Fruit fly (Drosophila melanogaster) whole organism, embryonic: ENCODE results near the gene tw.
A peak's percentile ranks its signal among the peaks of the same experiment; 100 is the strongest.

Experiments used
- Atf3 ChIP-seq: fragments of 200-800 bp; sonication (Bioruptor generic); optimal IDR thresholded peaks from 3 replicates; lab custom pipeline; 2016; ENCODE audit warnings: missing biosample characterization, missing genetic modification characterization
- Bteb2 ChIP-seq: fragments of 200-800 bp; sonication (Bioruptor generic); optimal IDR thresholded peaks from 2 replicates; lab custom pipeline; 2016; ENCODE audit warnings: missing biosample characterization, missing genetic modification characterization
- CG10274 ChIP-seq: fragments of 200-800 bp; sonication (Bioruptor generic); optimal IDR thresholded peaks from 3 replicates; lab custom pipeline; 2017; ENCODE audit warnings: missing biosample characterization, mild to moderate bottlenecking, missing genetic modification characterization
- CG10431 ChIP-seq: fragments of 200-800 bp; sonication (Bioruptor generic); optimal IDR thresholded peaks from 3 replicates; lab custom pipeline; 2018; ENCODE audit warnings: missing biosample characterization, mild to moderate bottlenecking, missing genetic modification characterization
- CG10462 ChIP-seq: fragments of 200-800 bp; sonication (Bioruptor generic); optimal IDR thresholded peaks from 2 replicates; lab custom pipeline; 2016; ENCODE audit warnings: missing biosample characterization, missing genetic modification characterization
- CG12236 ChIP-seq: fragments of 200-800 bp; sonication (Bioruptor generic); optimal IDR thresholded peaks from 2 replicates; lab custom pipeline; 2016; ENCODE audit warnings: missing biosample characterization, missing genetic modification characterization
- CG14710 ChIP-seq: fragments of 200-800 bp; sonication (Bioruptor generic); optimal IDR thresholded peaks from 3 replicates; lab custom pipeline; 2019; ENCODE audit warnings: missing biosample characterization, mild to moderate bottlenecking, missing genetic modification characterization, moderate library complexity
- CG18619 ChIP-seq: fragments of 200-800 bp; sonication (Bioruptor generic); optimal IDR thresholded peaks from 3 replicates; lab custom pipeline; 2017; ENCODE audit warnings: missing biosample characterization, mild to moderate bottlenecking, missing genetic modification characterization
- CG3281 ChIP-seq: fragments of 200-800 bp; sonication (Bioruptor generic); optimal IDR thresholded peaks from 3 replicates; lab custom pipeline; 2017; ENCODE audit warnings: missing biosample characterization, mild to moderate bottlenecking, missing genetic modification characterization
- CG5245 ChIP-seq: fragments of 200-800 bp; sonication (Bioruptor generic); optimal IDR thresholded peaks from 3 replicates; lab custom pipeline; 2016; ENCODE audit warnings: missing biosample characterization, missing genetic modification characterization
- CG6791 ChIP-seq: fragments of 200-800 bp; sonication (Bioruptor generic); IDR thresholded peaks from 3 replicates; pipeline ENCODE4 v1.3.6; 2022; ENCODE audit warnings: missing biosample characterization, missing genetic modification characterization; ENCODE audit not compliant: partially characterized antibody
- CG9797 ChIP-seq: fragments of 200-800 bp; sonication (Bioruptor generic); optimal IDR thresholded peaks from 3 replicates; lab custom pipeline; 2018; ENCODE audit warnings: missing biosample characterization, mild to moderate bottlenecking, missing genetic modification characterization
- CTCF ChIP-seq: fragments of 200-800 bp; sonication (Bioruptor generic); optimal IDR thresholded peaks from 2 replicates; lab custom pipeline; 2017; ENCODE audit warnings: missing biosample characterization, mild to moderate bottlenecking, missing genetic modification characterization, moderate library complexity
- Chrac-16 ChIP-seq: fragments of 200-800 bp; sonication (Bioruptor generic); optimal IDR thresholded peaks from 3 replicates; lab custom pipeline; 2016; ENCODE audit warnings: missing biosample characterization, missing genetic modification characterization
- Dref ChIP-seq: fragments of 200-800 bp; sonication (Bioruptor generic); IDR thresholded peaks from 2 replicates; pipeline ENCODE4 v1.3.6; 2022; ENCODE audit warnings: missing biosample characterization, missing genetic modification characterization
- Elba2 ChIP-seq: fragments of 200-800 bp; sonication (Bioruptor generic); optimal IDR thresholded peaks from 3 replicates; lab custom pipeline; 2016; ENCODE audit warnings: missing biosample characterization, missing genetic modification characterization
- Fer3 ChIP-seq: fragments of 200-800 bp; sonication (Bioruptor generic); optimal IDR thresholded peaks from 2 replicates; lab custom pipeline; 2018; ENCODE audit warnings: missing biosample characterization, mild to moderate bottlenecking, missing genetic modification characterization, moderate library complexity
- Gug ChIP-seq: fragments of 200-800 bp; sonication (Bioruptor generic); IDR thresholded peaks from 4 replicates; pipeline ENCODE4 v1.3.6; 2022; ENCODE audit warnings: missing biosample characterization, missing genetic modification characterization
- HLH54F ChIP-seq: fragments of 200-800 bp; sonication (Bioruptor generic); optimal IDR thresholded peaks from 3 replicates; lab custom pipeline; 2016; ENCODE audit warnings: missing biosample characterization, missing genetic modification characterization
- Hmx ChIP-seq: fragments of 200-800 bp; sonication (Bioruptor generic); optimal IDR thresholded peaks from 2 replicates; lab custom pipeline; 2016; ENCODE audit warnings: missing biosample characterization, missing genetic modification characterization
- Hr51 ChIP-seq, 2 experiments: fragments of 200-800 bp; sonication (Bioruptor generic); optimal IDR thresholded peaks; 2 replicates in 1 of 2; 3 replicates in 1 of 2; lab custom pipeline; 2016 to 2018; ENCODE audit warnings: missing biosample characterization in 2 of 2, missing genetic modification characterization in 2 of 2, mild to moderate bottlenecking in 1 of 2, moderate library complexity in 1 of 2
- Hsf ChIP-seq: fragments of 200-800 bp; sonication (Bioruptor generic); optimal IDR thresholded peaks from 3 replicates; lab custom pipeline; 2016; ENCODE audit warnings: missing biosample characterization, missing genetic modification characterization
- Jarid2 ChIP-seq: fragments of 200-800 bp; sonication (Bioruptor generic); optimal IDR thresholded peaks from 3 replicates; lab custom pipeline; 2017; ENCODE audit warnings: mild to moderate bottlenecking, missing biosample characterization, missing genetic modification reagents, missing genetic modification characterization
- MBD-R2 ChIP-seq: fragments of 200-800 bp; sonication (Bioruptor generic); IDR thresholded peaks from 2 replicates; pipeline ENCODE4 v1.3.6; 2022; ENCODE audit warnings: missing biosample characterization, missing genetic modification characterization
- MESR4 ChIP-seq: fragments of 200-800 bp; sonication (Bioruptor generic); optimal IDR thresholded peaks from 2 replicates; lab custom pipeline; 2018; ENCODE audit warnings: missing biosample characterization, mild to moderate bottlenecking, missing genetic modification characterization, moderate library complexity
- Max ChIP-seq: fragments of 200-800 bp; sonication (Bioruptor generic); optimal IDR thresholded peaks from 2 replicates; lab custom pipeline; 2016; ENCODE audit warnings: missing biosample characterization, mild to moderate bottlenecking, missing genetic modification characterization
- Neu2 ChIP-seq: fragments of 200-800 bp; sonication (Bioruptor generic); optimal IDR thresholded peaks from 3 replicates; lab custom pipeline; 2016; ENCODE audit warnings: missing biosample characterization, missing genetic modification characterization, borderline replicate concordance
- Pdp1 ChIP-seq, 2 experiments: fragments of 200-800 bp; sonication (Bioruptor generic); optimal IDR thresholded peaks; 3 replicates each; lab custom pipeline; 2016; ENCODE audit warnings: missing biosample characterization in 2 of 2, missing genetic modification characterization in 2 of 2, mild to moderate bottlenecking in 1 of 2, moderate library complexity in 1 of 2
- Scr ChIP-seq: fragments of 200-800 bp; sonication (Bioruptor generic); IDR thresholded peaks from 2 replicates; pipeline ENCODE4 v1.3.6; 2022; ENCODE audit warnings: missing biosample characterization, missing genetic modification characterization; ENCODE audit not compliant: partially characterized antibody
- Stat92E ChIP-seq, 3 experiments: fragments of >200 bp in 2 of 3; fragments of 200-800 bp in 1 of 3; sonication (Bioruptor generic) in 1 of 3; optimal IDR thresholded peaks; 2 replicates each; lab custom pipeline; 2017 to 2019; ENCODE audit warnings: missing biosample characterization in 3 of 3, missing genetic modification characterization in 3 of 3, mild to moderate bottlenecking in 1 of 3, moderate library complexity in 1 of 3
- caup ChIP-seq: fragments of 200-800 bp; sonication (Bioruptor generic); optimal IDR thresholded peaks from 3 replicates; lab custom pipeline; 2017; ENCODE audit warnings: missing biosample characterization, mild to moderate bottlenecking, missing genetic modification characterization, moderate library complexity; ENCODE audit not compliant: severe bottlenecking
- gro ChIP-seq: fragments of 200-800 bp; sonication (Bioruptor generic); optimal IDR thresholded peaks from 2 replicates; lab custom pipeline; 2016; ENCODE audit warnings: missing biosample characterization, missing genetic modification characterization
- gsb ChIP-seq: fragments of 200-800 bp; sonication (Bioruptor generic); IDR thresholded peaks from 2 replicates; pipeline ENCODE4 v1.3.6; 2022; ENCODE audit warnings: missing biosample characterization, missing genetic modification characterization
- ken ChIP-seq: fragments of 200-800 bp; sonication (Bioruptor generic); IDR thresholded peaks from 3 replicates; pipeline ENCODE4 v1.3.6; 2022; ENCODE audit warnings: missing biosample characterization, missing genetic modification characterization
- lbe ChIP-seq: fragments of 200-800 bp; sonication (Bioruptor generic); optimal IDR thresholded peaks from 2 replicates; lab custom pipeline; 2016; ENCODE audit warnings: missing biosample characterization, mild to moderate bottlenecking, missing genetic modification characterization
- lilli ChIP-seq: fragments of 200-800 bp; sonication (Bioruptor generic); optimal IDR thresholded peaks from 3 replicates; lab custom pipeline; 2016; ENCODE audit warnings: missing biosample characterization, missing genetic modification characterization
- lmd ChIP-seq: fragments of 200-800 bp; sonication (Bioruptor generic); IDR thresholded peaks from 2 replicates; pipeline ENCODE4 v1.3.6; 2022; ENCODE audit warnings: missing biosample characterization, missing genetic modification characterization
- maf-S ChIP-seq: fragments of 200-800 bp; sonication (Bioruptor generic); optimal IDR thresholded peaks from 2 replicates; lab custom pipeline; 2016; ENCODE audit warnings: missing biosample characterization, missing genetic modification characterization
- mirr ChIP-seq: fragments of 200-800 bp; sonication (Bioruptor generic); optimal IDR thresholded peaks from 3 replicates; lab custom pipeline; 2018; ENCODE audit warnings: missing biosample characterization, mild to moderate bottlenecking, missing genetic modification characterization
- mld ChIP-seq: fragments of 200-800 bp; sonication (Bioruptor generic); IDR thresholded peaks from 3 replicates; pipeline ENCODE4 v1.3.6; 2022; ENCODE audit warnings: missing biosample characterization, missing genetic modification characterization; ENCODE audit not compliant: partially characterized antibody
- nerfin-1 ChIP-seq: fragments of 200-800 bp; sonication (Bioruptor generic); optimal IDR thresholded peaks from 3 replicates; lab custom pipeline; 2019; ENCODE audit warnings: missing biosample characterization, mild to moderate bottlenecking, missing genetic modification characterization, moderate library complexity
- odd ChIP-seq: fragments of 200-800 bp; sonication (Bioruptor generic); optimal IDR thresholded peaks from 2 replicates; lab custom pipeline; 2017; ENCODE audit warnings: missing biosample characterization, mild to moderate bottlenecking, missing genetic modification characterization
- ranshi ChIP-seq: fragments of 200-800 bp; sonication (Bioruptor generic); IDR thresholded peaks from 2 replicates; pipeline ENCODE4 v1.3.6; 2022; ENCODE audit warnings: missing biosample characterization, missing genetic modification characterization
- repo ChIP-seq: fragments of 200-800 bp; sonication (Bioruptor generic); optimal IDR thresholded peaks from 2 replicates; lab custom pipeline; 2016; ENCODE audit warnings: missing biosample characterization, missing genetic modification characterization
- seq ChIP-seq: fragments of 200-800 bp; sonication (Bioruptor generic); IDR thresholded peaks from 2 replicates; pipeline ENCODE4 v1.3.6; 2022; ENCODE audit warnings: missing biosample characterization, missing genetic modification characterization
- sim ChIP-seq: fragments of 200-800 bp; sonication (Bioruptor generic); IDR thresholded peaks from 2 replicates; pipeline ENCODE4 v1.3.6; 2022; ENCODE audit warnings: missing biosample characterization, missing genetic modification characterization
- stwl ChIP-seq: fragments of 200-800 bp; sonication (Bioruptor generic); optimal IDR thresholded peaks from 3 replicates; lab custom pipeline; 2018; ENCODE audit warnings: missing biosample characterization, mild to moderate bottlenecking, missing genetic modification characterization, moderate library complexity
- trh ChIP-seq: fragments of 200-800 bp; sonication (Bioruptor generic); optimal IDR thresholded peaks from 2 replicates; lab custom pipeline; 2016; ENCODE audit warnings: missing biosample characterization, missing genetic modification characterization
- tx ChIP-seq: fragments of 200-800 bp; sonication (Bioruptor generic); optimal IDR thresholded peaks from 2 replicates; lab custom pipeline; 2016; ENCODE audit warnings: missing biosample characterization, missing genetic modification characterization
- vfl ChIP-seq: fragments of 200-800 bp; sonication (Bioruptor generic); optimal IDR thresholded peaks from 2 replicates; lab custom pipeline; 2016; ENCODE audit warnings: missing biosample characterization, missing genetic modification characterization

Gene tw

DNA sequence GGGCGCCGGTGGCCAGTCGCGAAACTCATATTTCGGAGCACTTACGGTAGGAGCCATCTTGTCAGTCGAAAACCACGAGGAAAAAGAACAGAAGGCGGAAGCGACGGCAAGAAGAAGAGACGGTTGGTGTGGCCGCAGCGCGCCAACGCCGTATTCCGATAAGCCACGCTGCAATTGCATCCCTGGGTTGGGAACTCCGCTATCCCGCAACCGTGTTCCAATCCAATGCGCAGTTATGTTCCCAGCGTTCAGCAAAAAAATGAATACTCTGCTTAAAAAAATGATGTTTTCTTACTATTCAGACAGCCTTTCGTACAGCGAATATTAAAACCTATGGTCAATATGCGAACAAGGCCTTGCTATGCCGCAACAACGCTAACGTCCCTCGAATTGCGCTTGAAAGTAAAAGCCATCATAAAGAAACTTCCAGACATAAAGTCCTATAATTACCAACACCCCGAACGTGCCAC is 19.5 kb upstream of the tw start, which contains the start of gene RpL22 (continued):
- TF ChIP-seq Dref (GFP tag; lab: Robert Waterston, UW) (peak; percentile 67), MESR4 (GFP tag; lab: Kevin White, UChicago) (peak; percentile 100), Fer3 (tag; lab: Kevin White, UChicago) (peak; percentile 82), Hr51 (GFP tag; optimal IDR thresholded peaks at IDR 0.05; lab: Kevin White, UChicago) (peak; percentile 61 to 89), CG10431 (peak; percentile 71), Atf3 (GFP tag; lab: Kevin White, UChicago) (peak; percentile 71), CG12236 (GFP tag; lab: Kevin White, UChicago) (peak; percentile 75), MBD-R2 (GFP tag; lab: Robert Waterston, UW) (peak; percentile 92), lilli (GFP tag; lab: Kevin White, UChicago) (peak; percentile 79), ranshi (GFP tag; lab: Robert Waterston, UW) (peak; percentile 79), CG9797 (GFP tag; lab: Kevin White, UChicago) (peak; percentile 99), gro (GFP tag; lab: Kevin White, UChicago) (peak; percentile 90), lbe (GFP tag; lab: Kevin White, UChicago) (no peak), mld (GFP tag; lab: Robert Waterston, UW) (no peak), gsb (GFP tag; lab: Robert Waterston, UW) (peak; percentile 62), Neu2 (GFP tag; lab: Kevin White, UChicago) (peak; percentile 85), CG18619 (GFP tag; lab: Kevin White, UChicago) (peak; percentile 94), HLH54F (peak; percentile 83), CTCF (GFP tag; lab: Kevin White, UChicago) (peak; percentile 79), caup (GFP tag; lab: Kevin White, UChicago) (peak; percentile 97), Elba2 (GFP tag; lab: Kevin White, UChicago) (peak; percentile 40), trh (GFP tag; lab: Kevin White, UChicago) (peak; percentile 54), ken (GFP tag; lab: Robert Waterston, UW) (peak; percentile 88), CG5245 (GFP tag; lab: Kevin White, UChicago) (peak; percentile 77), vfl (GFP tag; lab: Kevin White, UChicago) (peak; percentile 72), Stat92E (GFP tag; optimal IDR thresholded peaks at IDR 0.05; lab: Kevin White, UChicago) (peak in 1 of 3 experiments; percentile 46), seq (GFP tag; lab: Robert Waterston, UW) (peak; percentile 76), Gug (GFP tag; lab: Robert Waterston, UW) (peak; percentile 51; the same call in 2 of the 4 replicates), Scr (GFP tag; lab: Robert Waterston, UW) (no peak), Bteb2 (peak; percentile 87), CG3281 (GFP tag; lab: Kevin White, UChicago) (peak; percentile 86), repo (GFP tag; lab: Kevin White, UChicago) (peak; percentile 88), nerfin-1 (tag; lab: Kevin White, UChicago) (peak; percentile 66), odd (GFP tag; lab: Kevin White, UChicago) (peak; percentile 93), CG10462 (GFP tag; lab: Kevin White, UChicago) (peak; percentile 57), Hmx (GFP tag; lab: Kevin White, UChicago) (no peak), CG14710 (tag; lab: Kevin White, UChicago) (peak; percentile 94), mirr (GFP tag; lab: Kevin White, UChicago) (peak; percentile 86), Max (GFP tag; lab: Kevin White, UChicago) (peak; percentile 89), maf-S (peak; percentile 89), stwl (tag; lab: Kevin White, UChicago) (peak; percentile 59), Hsf (GFP tag; lab: Kevin White, UChicago) (peak; percentile 88), CG10274 (GFP tag; lab: Kevin White, UChicago) (peak; percentile 78), CG6791 (GFP tag; lab: Robert Waterston, UW) (peak; percentile 59; the same call in 1 of the 3 replicates), lmd (peak; percentile 67), tx (GFP tag; lab: Kevin White, UChicago) (peak; percentile 77), Jarid2 (GFP tag; lab: Kevin White, UChicago) (peak; percentile 81), Chrac-16 (GFP tag; lab: Kevin White, UChicago) (peak; percentile 51), sim (peak; percentile 77), Pdp1 (GFP tag; optimal IDR thresholded peaks at IDR 0.05; lab: Kevin White, UChicago) (peak; percentile 80 to 91)
